5 worm cellular contexts compared by ENCODE assay signal in genomic region chrIV:9867915-9868314, ce11.
TF ChIP-seq lines count a peak whose summit lies in the region.

No protein-coding gene starts in this region.

TF ChIP-seq in whole organism, L1 larva, 84 proteins besides CTCF, POLR2A, EP300 and RAD21 (continues in another document):
- peak in 5 of 6 experiments; percentile 56 to 98 (median 67) for TF ChIP-seq elt-3 (tag; optimal IDR thresholded peaks at IDR 0.05; lab: Kevin White, UChicago)
- peak; percentile 89 for TF ChIP-seq unc-130 (tag; optimal IDR thresholded peaks at IDR 0.05; lab: Kevin White, UChicago)
- TF ChIP-seq nhr-11 (tag; optimal IDR thresholded peaks at IDR 0.05; lab: Kevin White, UChicago), result no peak
- peak in 1 of 3 experiments; percentile 28 for TF ChIP-seq dpl-1 (GFP tag; optimal IDR thresholded peaks at IDR 0.05; lab: Kevin White, UChicago)
- no peak for TF ChIP-seq ces-1 (GFP tag; optimal IDR thresholded peaks at IDR 0.05; lab: Kevin White, UChicago)
- no peak for TF ChIP-seq ztf-11 (tag; optimal IDR thresholded peaks at IDR 0.05; lab: Kevin White, UChicago)
- no peak for TF ChIP-seq skn-1 (tag; optimal IDR thresholded peaks at IDR 0.05; lab: Kevin White, UChicago)
- TF ChIP-seq Y116A8C.19 (tag; optimal IDR thresholded peaks at IDR 0.05; lab: Kevin White, UChicago; ENCODE audit: borderline replicate concordance), result no peak
- peak; percentile 94 for TF ChIP-seq blmp-1 (tag; optimal IDR thresholded peaks at IDR 0.05; lab: Kevin White, UChicago)
- TF ChIP-seq ceh-88 (GFP tag; IDR thresholded peaks at IDR 0.05; lab: Robert Waterston, UW), result 0 out of 2 replicates have a peak, but pooled peaks have one; percentile 21
- TF ChIP-seq mab-9 (GFP tag; IDR thresholded peaks at IDR 0.05; lab: Robert Waterston, UW), result no peak
- TF ChIP-seq nhr-84 (tag; optimal IDR thresholded peaks at IDR 0.05; lab: Kevin White, UChicago), result no peak
- peak; percentile 71 for TF ChIP-seq nhr-47 (tag; optimal IDR thresholded peaks at IDR 0.05; lab: Kevin White, UChicago)
- peak; percentile 96 for TF ChIP-seq nhr-20 (tag; optimal IDR thresholded peaks at IDR 0.05; lab: Kevin White, UChicago)
- TF ChIP-seq mdl-1 (tag; optimal IDR thresholded peaks at IDR 0.05; lab: Kevin White, UChicago), result peak in 1 of 2 experiments; percentile 64
- TF ChIP-seq nhr-71 (tag; optimal IDR thresholded peaks at IDR 0.05; lab: Kevin White, UChicago), result peak; percentile 93
- TF ChIP-seq ztf-4 (tag; optimal IDR thresholded peaks at IDR 0.05; lab: Kevin White, UChicago), result peak; percentile 62
- TF ChIP-seq fkh-10 (GFP tag; optimal IDR thresholded peaks at IDR 0.05; lab: Kevin White, UChicago), result no peak

TF ChIP-seq in whole organism, L2 larva, 48 proteins besides CTCF, POLR2A, EP300 and RAD21 (continues in another document):
- peak in 1 of 2 experiments; percentile 68 for TF ChIP-seq lsy-2 (tag; optimal IDR thresholded peaks at IDR 0.05; lab: Kevin White, UChicago)
- TF ChIP-seq nhr-129 (tag; optimal IDR thresholded peaks at IDR 0.05; lab: Kevin White, UChicago), result peak; percentile 63
- TF ChIP-seq egl-27 (tag; optimal IDR thresholded peaks at IDR 0.05; lab: Kevin White, UChicago), result peak; percentile 48
- TF ChIP-seq fos-1 (tag; optimal IDR thresholded peaks at IDR 0.05; lab: Kevin White, UChicago), result peak; percentile 42
- peak; percentile 91 for TF ChIP-seq blmp-1 (tag; optimal IDR thresholded peaks at IDR 0.05; lab: Kevin White, UChicago; ENCODE audit: insufficient read depth)
- TF ChIP-seq nhr-6 (tag; optimal IDR thresholded peaks at IDR 0.05; lab: Kevin White, UChicago), result peak; percentile 52
- no peak for TF ChIP-seq skn-1 (tag; optimal IDR thresholded peaks at IDR 0.05; lab: Kevin White, UChicago)
- TF ChIP-seq crh-2 (tag; optimal IDR thresholded peaks at IDR 0.05; lab: Kevin White, UChicago), result peak; percentile 49
- peak; percentile 59 for TF ChIP-seq gmeb-1 (tag; optimal IDR thresholded peaks at IDR 0.05; lab: Kevin White, UChicago)
- TF ChIP-seq ztf-1 (GFP tag; conservative IDR thresholded peaks at IDR 0.05; lab: Robert Waterston, UW), result no peak
- no peak for TF ChIP-seq nhr-10 (tag; optimal IDR thresholded peaks at IDR 0.05; lab: Kevin White, UChicago)
- TF ChIP-seq nhr-25 (tag; optimal IDR thresholded peaks at IDR 0.05; lab: Kevin White, UChicago), result peak; percentile 97
- no peak for TF ChIP-seq nhr-237 (tag; optimal IDR thresholded peaks at IDR 0.05; lab: Kevin White, UChicago)
- peak; percentile 18 for TF ChIP-seq ztf-4 (tag; optimal IDR thresholded peaks at IDR 0.05; lab: Kevin White, UChicago)
- peak; percentile 96 for TF ChIP-seq sma-3 (GFP tag; optimal IDR thresholded peaks at IDR 0.05; lab: Kevin White, UChicago)
- no peak for TF ChIP-seq lin-13 (GFP tag; optimal IDR thresholded peaks at IDR 0.05; lab: Kevin White, UChicago)
- peak; percentile 33 for TF ChIP-seq F13H6.1 (tag; optimal IDR thresholded peaks at IDR 0.05; lab: Kevin White, UChicago)
- TF ChIP-seq mdl-1 (tag; optimal IDR thresholded peaks at IDR 0.05; lab: Kevin White, UChicago), result peak in 1 of 2 experiments; percentile 77
- TF ChIP-seq nhr-21 (tag; optimal IDR thresholded peaks at IDR 0.05; lab: Kevin White, UChicago), result peak; percentile 99

TF ChIP-seq in whole organism, L3 larva, 47 proteins besides CTCF, POLR2A, EP300 and RAD21 (continues in another document):
- peak; percentile 99 for TF ChIP-seq nhr-23 (tag; optimal IDR thresholded peaks at IDR 0.05; lab: Kevin White, UChicago)
- no peak for TF ChIP-seq fkh-10 (GFP tag; optimal IDR thresholded peaks at IDR 0.05; lab: Kevin White, UChicago)
- peak in 2 of 3 experiments; percentile 40 to 50 for TF ChIP-seq elt-3 (tag; optimal IDR thresholded peaks at IDR 0.05; lab: Kevin White, UChicago)
- TF ChIP-seq egl-5 (tag; optimal IDR thresholded peaks at IDR 0.05; lab: Kevin White, UChicago), result no peak
- TF ChIP-seq fkh-2 (tag; optimal IDR thresholded peaks at IDR 0.05; lab: Kevin White, UChicago), result no peak
- peak; percentile 93 for TF ChIP-seq nhr-25 (tag; optimal IDR thresholded peaks at IDR 0.05; lab: Kevin White, UChicago)
- no peak for TF ChIP-seq nhr-67 (tag; optimal IDR thresholded peaks at IDR 0.05; lab: Kevin White, UChicago)
- no peak for TF ChIP-seq lin-15B (tag; optimal IDR thresholded peaks at IDR 0.05; lab: Kevin White, UChicago)
- no peak for TF ChIP-seq nhr-28 (tag; optimal IDR thresholded peaks at IDR 0.05; lab: Kevin White, UChicago)
- TF ChIP-seq ztf-11 (tag; optimal IDR thresholded peaks at IDR 0.05; lab: Kevin White, UChicago), result no peak
- TF ChIP-seq tbx-2 (tag; optimal IDR thresholded peaks at IDR 0.05; lab: Kevin White, UChicago), result peak; percentile 57
- TF ChIP-seq skn-1 (tag; optimal IDR thresholded peaks at IDR 0.05; lab: Kevin White, UChicago), result no peak
- no peak for TF ChIP-seq elt-2 (tag; optimal IDR thresholded peaks at IDR 0.05; lab: Kevin White, UChicago)
- peak; percentile 29 for TF ChIP-seq nfya-1 (tag; optimal IDR thresholded peaks at IDR 0.05; lab: Kevin White, UChicago; ENCODE audit: insufficient read depth)
- no peak for TF ChIP-seq elt-1 (tag; optimal IDR thresholded peaks at IDR 0.05; lab: Kevin White, UChicago)
- TF ChIP-seq aly-2 (tag; optimal IDR thresholded peaks at IDR 0.05; lab: Kevin White, UChicago), result no peak
- no peak for TF ChIP-seq eor-1 (tag; optimal IDR thresholded peaks at IDR 0.05; lab: Kevin White, UChicago)
- no peak for TF ChIP-seq R02D3.7 (tag; optimal IDR thresholded peaks at IDR 0.05; lab: Kevin White, UChicago)
- TF ChIP-seq unc-62 (GFP tag; optimal IDR thresholded peaks at IDR 0.05; lab: Kevin White, UChicago), result peak; percentile 3
- no peak for TF ChIP-seq daf-12 (tag; optimal IDR thresholded peaks at IDR 0.05; lab: Kevin White, UChicago)

TF ChIP-seq in whole organism, L4 larva, 104 proteins besides CTCF, POLR2A, EP300 and RAD21 (continues in another document):
- TF ChIP-seq ZK546.5 (tag; optimal IDR thresholded peaks at IDR 0.05; lab: Kevin White, UChicago), result no peak
- no peak for TF ChIP-seq lin-39 (tag; optimal IDR thresholded peaks at IDR 0.05; lab: Kevin White, UChicago)
- TF ChIP-seq nhr-10 (tag; optimal IDR thresholded peaks at IDR 0.05; lab: Kevin White, UChicago), result peak; percentile 14
- TF ChIP-seq ceh-20 (GFP tag; IDR thresholded peaks at IDR 0.05; lab: Robert Waterston, UW), result peak; percentile 58; the same call in 1 of the 2 replicates
- TF ChIP-seq hlh-11 (tag; optimal IDR thresholded peaks at IDR 0.05; lab: Kevin White, UChicago), result peak; percentile 90
- TF ChIP-seq Y48G9A.11 (GFP tag; IDR thresholded peaks at IDR 0.05; lab: Robert Waterston, UW), result no peak
- TF ChIP-seq nhr-25 (tag; optimal IDR thresholded peaks at IDR 0.05; lab: Kevin White, UChicago; ENCODE audit: borderline replicate concordance, insufficient read depth), result peak; percentile 49
- TF ChIP-seq dve-1 (tag; optimal IDR thresholded peaks at IDR 0.05; lab: Kevin White, UChicago; ENCODE audit: insufficient read depth), result peak; percentile 6
- TF ChIP-seq rbr-2 (tag; optimal IDR thresholded peaks at IDR 0.05; lab: Kevin White, UChicago), result no peak
- TF ChIP-seq unc-130 (GFP tag; optimal IDR thresholded peaks at IDR 0.05; lab: Kevin White, UChicago), result no peak
- TF ChIP-seq unc-62 (GFP tag; optimal IDR thresholded peaks at IDR 0.05 in 1 of 2; lab: Kevin White, UChicago), result peak in 1 of 2 experiments; percentile 98
- TF ChIP-seq unc-62 (tag; optimal IDR thresholded peaks at IDR 0.05; lab: Kevin White, UChicago), result no peak
- peak; percentile 24; the same call in 1 of the 2 replicates for TF ChIP-seq tra-1 (GFP tag; IDR thresholded peaks at IDR 0.05; lab: Robert Waterston, UW)
- TF ChIP-seq madf-9 (GFP tag; conservative IDR thresholded peaks at IDR 0.05; lab: Robert Waterston, UW), result no peak
- no peak for TF ChIP-seq ces-1 (GFP tag; optimal IDR thresholded peaks at IDR 0.05; lab: Kevin White, UChicago)
- peak; percentile 90 for TF ChIP-seq mdt-29 (GFP tag; IDR thresholded peaks at IDR 0.05; lab: Robert Waterston, UW)
- TF ChIP-seq ctbp-1 (GFP tag; IDR thresholded peaks at IDR 0.05; lab: Robert Waterston, UW), result no peak
- TF ChIP-seq duxl-1 (tag; optimal IDR thresholded peaks at IDR 0.05; lab: Kevin White, UChicago; ENCODE audit: poor library complexity), result peak; percentile 9
- peak; percentile 52 for TF ChIP-seq nhr-102 (tag; optimal IDR thresholded peaks at IDR 0.05; lab: Kevin White, UChicago)
- TF ChIP-seq spr-1 (tag; optimal IDR thresholded peaks at IDR 0.05; lab: Kevin White, UChicago), result no peak

TF ChIP-seq in whole organism, young adult, 124 proteins besides CTCF, POLR2A, EP300 and RAD21 (continues in another document):
- peak; percentile 84 for TF ChIP-seq lin-40 (tag; optimal IDR thresholded peaks at IDR 0.05; lab: Kevin White, UChicago)
- TF ChIP-seq atf-7 (tag; optimal IDR thresholded peaks at IDR 0.05; lab: Kevin White, UChicago), result no peak
- no peak for TF ChIP-seq lsy-27 (tag; optimal IDR thresholded peaks at IDR 0.05; lab: Kevin White, UChicago; ENCODE audit: borderline replicate concordance, insufficient read depth)
- no peak for TF ChIP-seq ztf-28 (GFP tag; IDR thresholded peaks at IDR 0.05; lab: Robert Waterston, UW)
- TF ChIP-seq ztf-26 (tag; optimal IDR thresholded peaks at IDR 0.05; lab: Kevin White, UChicago), result peak; percentile 84
- TF ChIP-seq T26A5.8 (tag; optimal IDR thresholded peaks at IDR 0.05; lab: Kevin White, UChicago), result no peak
- peak; percentile 3 for TF ChIP-seq nhr-80 (tag; optimal IDR thresholded peaks at IDR 0.05; lab: Kevin White, UChicago)
- TF ChIP-seq somi-1 (GFP tag; optimal IDR thresholded peaks at IDR 0.05; lab: Kevin White, UChicago), result peak; percentile 96
- no peak for TF ChIP-seq ceh-79 (tag; optimal IDR thresholded peaks at IDR 0.05; lab: Kevin White, UChicago)
- TF ChIP-seq nfya-1 (tag; optimal IDR thresholded peaks at IDR 0.05; lab: Kevin White, UChicago; ENCODE audit: borderline replicate concordance, insufficient read depth), result no peak
- peak; percentile 48; the same call in 1 of the 2 replicates for TF ChIP-seq lin-26 (GFP tag; IDR thresholded peaks at IDR 0.05; lab: Robert Waterston, UW)
- TF ChIP-seq Y56A3A.18 (GFP tag; IDR thresholded peaks at IDR 0.05; lab: Robert Waterston, UW), result no peak
- peak; percentile 6 for TF ChIP-seq ceh-27 (GFP tag; optimal IDR thresholded peaks at IDR 0.05; lab: Kevin White, UChicago)
- no peak for TF ChIP-seq hlh-12 (tag; optimal IDR thresholded peaks at IDR 0.05; lab: Kevin White, UChicago)
- no peak for TF ChIP-seq fkh-3 (tag; optimal IDR thresholded peaks at IDR 0.05; lab: Kevin White, UChicago)
- no peak for TF ChIP-seq ama-1 (optimal IDR thresholded peaks at IDR 0.05; lab: Kevin White, UChicago)
- no peak for TF ChIP-seq ama-1 (GFP tag; optimal IDR thresholded peaks at IDR 0.05; lab: Kevin White, UChicago)
- TF ChIP-seq die-1 (tag; optimal IDR thresholded peaks at IDR 0.05; lab: Kevin White, UChicago), result peak; percentile 55
- no peak for TF ChIP-seq nhr-179 (tag; optimal IDR thresholded peaks at IDR 0.05; lab: Kevin White, UChicago)
- no peak for TF ChIP-seq gei-17 (GFP tag; optimal IDR thresholded peaks at IDR 0.05; lab: Kevin White, UChicago)
- TF ChIP-seq let-607 (tag; optimal IDR thresholded peaks at IDR 0.05; lab: Kevin White, UChicago), result peak in 1 of 2 experiments; percentile 8
- no peak for TF ChIP-seq madf-10 (tag; optimal IDR thresholded peaks at IDR 0.05; lab: Kevin White, UChicago)
- TF ChIP-seq nfyb-1 (GFP tag; IDR thresholded peaks at IDR 0.05; lab: Robert Waterston, UW), result no peak
- TF ChIP-seq tbp1 (GFP tag; optimal IDR thresholded peaks at IDR 0.05; lab: Kevin White, UChicago), result peak; percentile 3
